Worm (Caenorhabditis elegans) whole organism, L4 larva: Measurements from ENCODE around the gene EEED8.13.

ENCODE experiments used
- F26F4.8 ChIP-seq: fragments of 200-800 bp; sonication (Bioruptor generic); conservative IDR thresholded peaks from 2 replicates; pipeline ENCODE4 v1.3.6; 2022; ENCODE audit warnings: missing genetic modification characterization, missing compliant biosample characterization
- R02D3.7 ChIP-seq: fragments of 150-350 bp; sonication (generic microtip); optimal IDR thresholded peaks from 3 replicates; lab custom pipeline; 2014; ENCODE audit warnings: missing biosample characterization, missing genetic modification characterization
- T20F7.1 ChIP-seq: fragments of 200-800 bp; sonication (Bioruptor generic); optimal IDR thresholded peaks from 2 replicates; lab custom pipeline; 2018; ENCODE audit warnings: mild to moderate bottlenecking, missing genetic modification characterization, missing compliant biosample characterization
- T26A8.4 ChIP-seq: fragments of 200-800 bp; sonication (Bioruptor generic); IDR thresholded peaks from 2 replicates; pipeline ENCODE4 v1.3.6; 2022; ENCODE audit warnings: missing genetic modification characterization, missing compliant biosample characterization
- Y48G9A.11 ChIP-seq: fragments of 200-800 bp; sonication (Bioruptor generic); IDR thresholded peaks from 2 replicates; pipeline ENCODE4 v1.3.6; 2022; ENCODE audit warnings: missing genetic modification reagents, missing genetic modification characterization, missing compliant biosample characterization
- Y75B8A.6 ChIP-seq: fragments of 200-800 bp; sonication (Bioruptor generic); IDR thresholded peaks from 2 replicates; pipeline ENCODE4 v1.3.6; 2022; ENCODE audit warnings: missing genetic modification reagents, missing genetic modification characterization, missing compliant biosample characterization
- ZK337.2 ChIP-seq: fragments of 200-800 bp; sonication (Bioruptor generic); IDR thresholded peaks from 2 replicates; pipeline ENCODE4 v1.3.6; 2022; ENCODE audit warnings: missing genetic modification reagents, missing genetic modification characterization, missing compliant biosample characterization
- ama-1 ChIP-seq: fragments of 150-350 bp; optimal IDR thresholded peaks from 2 replicates; lab custom pipeline; 2014; ENCODE audit warnings: inconsistent platforms, mixed read lengths
- ceh-28 ChIP-seq: fragments of 150-350 bp; optimal IDR thresholded peaks from 2 replicates; lab custom pipeline; 2014; ENCODE audit warnings: missing biosample characterization, missing genetic modification reagents, missing genetic modification characterization
- ceh-82 ChIP-seq: sonication (generic microtip); optimal IDR thresholded peaks from 2 replicates; lab custom pipeline; 2017; ENCODE audit warnings: missing biosample characterization, missing genetic modification characterization
- ces-1 ChIP-seq: fragments of 150-350 bp; sonication (generic microtip); optimal IDR thresholded peaks from 4 replicates; lab custom pipeline; 2014; ENCODE audit warnings: missing biosample characterization, missing genetic modification reagents, missing genetic modification characterization
- cey-2 ChIP-seq: sonication (generic microtip); optimal IDR thresholded peaks from 3 replicates; lab custom pipeline; 2017; ENCODE audit warnings: missing genetic modification characterization, mild to moderate bottlenecking, missing compliant biosample characterization, antibody characterized with exemption, borderline replicate concordance; ENCODE audit not compliant: insufficient read depth
- daf-12 ChIP-seq: fragments of 150-350 bp; optimal IDR thresholded peaks from 2 replicates; lab custom pipeline; 2014; ENCODE audit warnings: missing biosample characterization, missing genetic modification reagents, missing genetic modification characterization
- daf-8 ChIP-seq: fragments of 200-800 bp; sonication (Bioruptor generic); IDR thresholded peaks from 2 replicates; pipeline ENCODE4 v1.3.6; 2022; ENCODE audit warnings: missing genetic modification characterization, missing compliant biosample characterization
- dpl-1 ChIP-seq: fragments of 150-350 bp; optimal IDR thresholded peaks from 2 replicates; lab custom pipeline; 2014; ENCODE audit warnings: missing biosample characterization, missing genetic modification reagents, missing genetic modification characterization
- duxl-1 ChIP-seq: sonication (generic microtip); optimal IDR thresholded peaks from 2 replicates; lab custom pipeline; 2016; ENCODE audit warnings: mild to moderate bottlenecking, missing genetic modification characterization, moderate library complexity, missing compliant biosample characterization; ENCODE audit not compliant: poor library complexity
- egl-43 ChIP-seq: fragments of 200-800 bp; sonication (Bioruptor generic); IDR thresholded peaks from 2 replicates; pipeline ENCODE4 v1.3.6; 2022; ENCODE audit warnings: missing genetic modification reagents, missing genetic modification characterization, missing compliant biosample characterization
- fos-1 ChIP-seq: fragments of 150-350 bp; optimal IDR thresholded peaks from 2 replicates; lab custom pipeline; 2014; ENCODE audit warnings: missing biosample characterization, missing genetic modification characterization
- gei-8 ChIP-seq: fragments of 200-800 bp; sonication (Bioruptor generic); optimal IDR thresholded peaks from 2 replicates; lab custom pipeline; 2018; ENCODE audit warnings: mild to moderate bottlenecking, missing genetic modification characterization, missing compliant biosample characterization
- lin-1 ChIP-seq: fragments of 200-800 bp; sonication (Bioruptor generic); IDR thresholded peaks from 2 replicates; pipeline ENCODE4 v1.3.6; 2022; ENCODE audit warnings: missing genetic modification reagents, missing genetic modification characterization, missing compliant biosample characterization
- lin-15B ChIP-seq: fragments of 150-350 bp; sonication (generic microtip); optimal IDR thresholded peaks from 3 replicates; lab custom pipeline; 2014; ENCODE audit warnings: missing biosample characterization, missing genetic modification characterization
- madf-9 ChIP-seq: fragments of 200-800 bp; sonication (Bioruptor generic); conservative IDR thresholded peaks from 2 replicates; pipeline ENCODE4 v1.3.6; 2022; ENCODE audit warnings: missing genetic modification reagents, missing genetic modification characterization, missing compliant biosample characterization
- mep-1 ChIP-seq: fragments of 150-350 bp; sonication (generic microtip); optimal IDR thresholded peaks from 3 replicates; lab custom pipeline; 2014; ENCODE audit warnings: missing biosample characterization, missing genetic modification characterization
- mxl-2 ChIP-seq: fragments of 200-800 bp; sonication (Bioruptor generic); conservative IDR thresholded peaks from 2 replicates; pipeline ENCODE4 v1.3.6; 2022; ENCODE audit warnings: missing genetic modification reagents, missing genetic modification characterization, missing compliant biosample characterization
- nhr-10 ChIP-seq: fragments of 150-350 bp; optimal IDR thresholded peaks from 2 replicates; lab custom pipeline; 2014; ENCODE audit warnings: missing biosample characterization, missing genetic modification characterization
- nhr-102 ChIP-seq: sonication (generic microtip); optimal IDR thresholded peaks from 2 replicates; lab custom pipeline; 2016; ENCODE audit warnings: mild to moderate bottlenecking, missing genetic modification characterization, moderate library complexity, missing compliant biosample characterization
- nhr-25 ChIP-seq: sonication (generic microtip); optimal IDR thresholded peaks from 2 replicates; lab custom pipeline; 2017; ENCODE audit warnings: missing genetic modification characterization, mild to moderate bottlenecking, missing compliant biosample characterization, antibody characterized with exemption, moderate library complexity, borderline replicate concordance; ENCODE audit not compliant: insufficient read depth
- nhr-28 ChIP-seq: fragments of 150-350 bp; optimal IDR thresholded peaks from 2 replicates; lab custom pipeline; 2014; ENCODE audit warnings: missing biosample characterization, missing genetic modification characterization
- nhr-41 ChIP-seq: fragments of 200-800 bp; sonication (Bioruptor generic); IDR thresholded peaks from 2 replicates; pipeline ENCODE4 v1.3.6; 2022; ENCODE audit warnings: missing genetic modification reagents, missing genetic modification characterization, missing compliant biosample characterization
- nhr-6 ChIP-seq: fragments of 150-350 bp; optimal IDR thresholded peaks from 2 replicates; lab custom pipeline; 2014; ENCODE audit warnings: missing biosample characterization, missing genetic modification characterization
- nhr-76 ChIP-seq: fragments of 150-350 bp; optimal IDR thresholded peaks from 2 replicates; lab custom pipeline; 2014; ENCODE audit warnings: missing biosample characterization, missing genetic modification characterization
- nhr-77 ChIP-seq: fragments of 150-350 bp; optimal IDR thresholded peaks from 2 replicates; lab custom pipeline; 2014; ENCODE audit warnings: missing biosample characterization, missing genetic modification characterization
- pqm-1 ChIP-seq: sonication (generic microtip); optimal IDR thresholded peaks from 2 replicates; lab custom pipeline; 2017; ENCODE audit warnings: missing biosample characterization, missing genetic modification characterization
- snpc-1.2 ChIP-seq: fragments of 200-800 bp; sonication (Bioruptor generic); IDR thresholded peaks from 2 replicates; pipeline ENCODE4 v1.3.6; 2022; ENCODE audit warnings: missing genetic modification reagents, missing genetic modification characterization, missing compliant biosample characterization
- unc-130 ChIP-seq: sonication (generic microtip); optimal IDR thresholded peaks from 2 replicates; lab custom pipeline; 2016; ENCODE audit warnings: missing genetic modification reagents, missing genetic modification characterization, missing compliant biosample characterization
- unc-62 ChIP-seq, 3 experiments: fragments of 150-350 bp in 1 of 3; sonication (generic microtip); optimal IDR thresholded peaks in 2 of 3; peaks in 1 of 3; 1 replicate in 1 of 3; 2 replicates in 2 of 3; lab custom pipeline; 2014 to 2017; ENCODE audit warnings: missing biosample characterization in 3 of 3, missing genetic modification characterization in 3 of 3, missing genetic modification reagents in 3 of 3, missing genotype in 1 of 3
- vab-7 ChIP-seq: fragments of 200-800 bp; sonication (Bioruptor generic); IDR thresholded peaks from 2 replicates; pipeline ENCODE4 v1.3.6; 2022; ENCODE audit warnings: missing genetic modification reagents, missing genetic modification characterization, missing compliant biosample characterization
- zfp-2 ChIP-seq: sonication (generic microtip); optimal IDR thresholded peaks from 2 replicates; lab custom pipeline; 2016; ENCODE audit warnings: mild to moderate bottlenecking, missing genetic modification characterization, missing compliant biosample characterization

Gene EEED8.13

ce11 chrII:5416204-5416764 lies 3.9 kb upstream of the EEED8.13 start, which contains the start of gene EEED8.2:
TSS of gene EEED8.2 (plus strand) at chrII:5416714.
- TF ChIP-seq pqm-1 (tag; lab: Kevin White, UChicago) (no peak), F26F4.8 (GFP tag; lab: Robert Waterston, UW) (no peak), gei-8 (GFP tag; lab: Kevin White, UChicago) (no peak), dpl-1 (GFP tag; lab: Kevin White, UChicago) (no peak), daf-8 (no peak), cey-2 (tag; lab: Kevin White, UChicago) (no peak), unc-62 (GFP tag; optimal IDR thresholded peaks at IDR 0.05 in 1 of 2; lab: Kevin White, UChicago) (peak in 1 of 2 experiments; percentile 90), unc-62 (tag; optimal IDR thresholded peaks at IDR 0.05; lab: Kevin White, UChicago) (no peak), daf-12 (tag; lab: Kevin White, UChicago) (no peak)

ce11 chrII:5414040-5414439 lies 1.7 kb upstream of the EEED8.13 start, which contains the start of the genes EEED8.14 and EEED8.3:
TSS of gene EEED8.14 (minus strand) at chrII:5414052.
TSS of gene EEED8.3 (plus strand) at chrII:5414276.
- TF ChIP-seq nhr-76 (tag; lab: Kevin White, UChicago) (no peak), ceh-82 (tag; lab: Kevin White, UChicago) (no peak), lin-1 (GFP tag; lab: Robert Waterston, UW) (no peak), ama-1 (lab: Kevin White, UChicago) (no peak), mxl-2 (GFP tag; lab: Robert Waterston, UW) (no peak), T20F7.1 (GFP tag; lab: Kevin White, UChicago) (no peak), Y75B8A.6 (GFP tag; lab: Robert Waterston, UW) (no peak), R02D3.7 (tag; lab: Kevin White, UChicago) (no peak), nhr-10 (no peak), duxl-1 (no peak), lin-15B (tag; lab: Kevin White, UChicago) (no peak), snpc-1.2 (GFP tag; lab: Robert Waterston, UW) (no peak), nhr-41 (no peak), nhr-77 (tag; lab: Kevin White, UChicago) (no peak), ZK337.2 (GFP tag; lab: Robert Waterston, UW) (no peak), T26A8.4 (no peak), nhr-25 (tag; lab: Kevin White, UChicago) (no peak), egl-43 (GFP tag; lab: Robert Waterston, UW) (no peak)
- TF ChIP-seq, all 104 proteins: peak for 0

- no peak for TF ChIP-seq ceh-82 (tag; lab: Kevin White, UChicago)
- no peak for TF ChIP-seq unc-130 (GFP tag; lab: Kevin White, UChicago)
- TF ChIP-seq vab-7 = no peak
- no peak for TF ChIP-seq mxl-2 (GFP tag; lab: Robert Waterston, UW)
- no peak for TF ChIP-seq ceh-28 (tag; lab: Kevin White, UChicago)
- TF ChIP-seq nhr-28 (tag; lab: Kevin White, UChicago) = no peak
- TF ChIP-seq F26F4.8 (GFP tag; lab: Robert Waterston, UW) = no peak
- no peak for TF ChIP-seq ama-1 (lab: Kevin White, UChicago)
- no peak for TF ChIP-seq nhr-41
- TF ChIP-seq lin-1 (GFP tag; lab: Robert Waterston, UW) = no peak
- no peak for TF ChIP-seq mep-1
- no peak for TF ChIP-seq cey-2 (tag; lab: Kevin White, UChicago)
- TF ChIP-seq nhr-102 (tag; lab: Kevin White, UChicago) = no peak
- TF ChIP-seq zfp-2 (tag; lab: Kevin White, UChicago) = no peak
- no peak for TF ChIP-seq fos-1 (tag; lab: Kevin White, UChicago)
- TF ChIP-seq madf-9 (GFP tag; lab: Robert Waterston, UW) = no peak
- no peak for TF ChIP-seq Y48G9A.11 (GFP tag; lab: Robert Waterston, UW)
- no peak for TF ChIP-seq ces-1 (GFP tag; lab: Kevin White, UChicago)
- TF ChIP-seq nhr-6 (tag; lab: Kevin White, UChicago) = no peak
Measured at ce11 chrII:5408924-5409323, 3.4 kb downstream of the EEED8.13 start, which contains the start of the genes EEED8.12 and EEED8.4. TSS of gene EEED8.12 (minus strand) at chrII:5409024. TSS of gene EEED8.4 (plus strand) at chrII:5409319.
